Worm (Caenorhabditis elegans): ENCODE measurements around the gene pals-37.

DNA sequence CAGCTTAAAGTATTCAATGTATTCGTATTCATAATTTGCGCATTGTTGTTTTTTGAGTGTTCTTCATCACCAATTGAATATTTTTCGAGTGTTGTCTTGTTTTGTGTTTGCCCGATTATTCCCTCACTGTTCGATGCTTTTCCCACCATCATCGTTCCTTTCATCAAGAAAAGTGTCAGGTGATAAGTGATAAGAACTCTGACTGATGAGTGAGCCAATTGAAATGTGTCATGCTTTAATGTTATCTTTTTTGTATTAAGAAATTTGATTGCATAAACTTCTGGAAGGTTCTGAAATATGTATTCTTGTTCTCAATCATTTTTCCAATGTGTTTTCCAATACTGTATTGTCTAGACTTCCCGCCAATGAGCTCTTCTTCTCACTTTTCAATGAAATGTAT, 34.0 kb upstream of the pals-37 start:
- TF ChIP-seq unc-62 (GFP tag; optimal IDR thresholded peaks at IDR 0.05), result no peak
- no peak for TF ChIP-seq mep-1 (tag; optimal IDR thresholded peaks at IDR 0.05)
- no peak for TF ChIP-seq nhr-237 (tag; optimal IDR thresholded peaks at IDR 0.05)
- TF ChIP-seq nhr-28 (tag; optimal IDR thresholded peaks at IDR 0.05), result no peak

Data from whole organism, mixed stage, embryonic.